Fruit fly (Drosophila melanogaster) whole organism, embryonic: ENCODE results near the gene IntS9.

ENCODE experiments used
- ATbp ChIP-seq: fragments of 200-800 bp; sonication (Bioruptor generic); optimal IDR thresholded peaks from 2 replicates; lab custom pipeline; 2017; ENCODE audit warnings: missing biosample characterization, mild to moderate bottlenecking, missing genetic modification characterization, missing genetic modification reagents
- Atf3 ChIP-seq: fragments of 200-800 bp; sonication (Bioruptor generic); optimal IDR thresholded peaks from 3 replicates; lab custom pipeline; 2016; ENCODE audit warnings: missing biosample characterization, missing genetic modification characterization
- CG10462 ChIP-seq: fragments of 200-800 bp; sonication (Bioruptor generic); optimal IDR thresholded peaks from 2 replicates; lab custom pipeline; 2016; ENCODE audit warnings: missing biosample characterization, missing genetic modification characterization
- CG10654 ChIP-seq: fragments of 200-800 bp; sonication (Bioruptor generic); optimal IDR thresholded peaks from 2 replicates; lab custom pipeline; 2016; ENCODE audit warnings: missing biosample characterization, missing genetic modification characterization
- CG11695 ChIP-seq: fragments of 200-800 bp; sonication (Bioruptor generic); IDR thresholded peaks from 3 replicates; pipeline ENCODE4 v1.3.6; 2022; ENCODE audit warnings: missing biosample characterization, missing genetic modification characterization
- CG12744 ChIP-seq: fragments of 200-800 bp; sonication (Bioruptor generic); optimal IDR thresholded peaks from 2 replicates; lab custom pipeline; 2016; ENCODE audit warnings: missing biosample characterization, missing genetic modification characterization
- CG18764 ChIP-seq: fragments of 200-800 bp; sonication (Bioruptor generic); optimal IDR thresholded peaks from 3 replicates; lab custom pipeline; 2016; ENCODE audit warnings: missing biosample characterization, missing genetic modification characterization
- CG2678 ChIP-seq: fragments of 200-800 bp; sonication (Bioruptor generic); optimal IDR thresholded peaks from 3 replicates; lab custom pipeline; 2019; ENCODE audit warnings: missing biosample characterization, mild to moderate bottlenecking, missing genetic modification characterization, moderate library complexity
- CG30403 ChIP-seq: fragments of 200-800 bp; sonication (Bioruptor generic); optimal IDR thresholded peaks from 3 replicates; lab custom pipeline; 2016; ENCODE audit warnings: missing biosample characterization, missing genetic modification characterization
- CG31388 ChIP-seq: fragments of 200-800 bp; sonication (Bioruptor generic); optimal IDR thresholded peaks from 2 replicates; lab custom pipeline; 2016; ENCODE audit warnings: missing biosample characterization, missing genetic modification characterization
- CG32772 ChIP-seq: fragments of 200-800 bp; sonication (Bioruptor generic); IDR thresholded peaks from 2 replicates; pipeline ENCODE4 v1.3.6; 2022; ENCODE audit warnings: missing biosample characterization, missing genetic modification characterization
- CG33557 ChIP-seq: fragments of 200-800 bp; sonication (Bioruptor generic); optimal IDR thresholded peaks from 2 replicates; lab custom pipeline; 2019; ENCODE audit warnings: missing biosample characterization, mild to moderate bottlenecking, missing genetic modification characterization, moderate library complexity
- CG34224 ChIP-seq: fragments of 200-800 bp; sonication (Bioruptor generic); IDR thresholded peaks from 3 replicates; pipeline ENCODE4 v1.3.6; 2022; ENCODE audit warnings: missing biosample characterization, missing genetic modification characterization; ENCODE audit not compliant: partially characterized antibody
- CG6654 ChIP-seq: fragments of 200-800 bp; sonication (Bioruptor generic); optimal IDR thresholded peaks from 2 replicates; lab custom pipeline; 2017; ENCODE audit warnings: missing biosample characterization, mild to moderate bottlenecking, missing genetic modification characterization
- CG6683 ChIP-seq: fragments of 200-800 bp; sonication (Bioruptor generic); optimal IDR thresholded peaks from 2 replicates; lab custom pipeline; 2017; ENCODE audit warnings: missing biosample characterization, mild to moderate bottlenecking, missing genetic modification characterization, missing genetic modification reagents
- CG6813 ChIP-seq: fragments of 200-800 bp; sonication (Bioruptor generic); optimal IDR thresholded peaks from 2 replicates; lab custom pipeline; 2017; ENCODE audit warnings: missing biosample characterization, missing genetic modification characterization, mild to moderate bottlenecking, moderate library complexity, missing genetic modification reagents
- CG7556 ChIP-seq: fragments of 200-800 bp; sonication (Bioruptor generic); optimal IDR thresholded peaks from 2 replicates; lab custom pipeline; 2017; ENCODE audit warnings: missing biosample characterization, mild to moderate bottlenecking, missing genetic modification characterization
- CG7745 ChIP-seq: fragments of 200-800 bp; sonication (Bioruptor generic); optimal IDR thresholded peaks from 2 replicates; lab custom pipeline; 2018; ENCODE audit warnings: missing biosample characterization, mild to moderate bottlenecking, missing genetic modification characterization, moderate library complexity
- CG8281 ChIP-seq: fragments of 200-800 bp; sonication (Bioruptor generic); optimal IDR thresholded peaks from 2 replicates; lab custom pipeline; 2018; ENCODE audit warnings: missing biosample characterization, mild to moderate bottlenecking, missing genetic modification characterization, moderate library complexity
- CG9797 ChIP-seq: fragments of 200-800 bp; sonication (Bioruptor generic); optimal IDR thresholded peaks from 3 replicates; lab custom pipeline; 2018; ENCODE audit warnings: missing biosample characterization, mild to moderate bottlenecking, missing genetic modification characterization
- Dek ChIP-seq: fragments of 200-800 bp; sonication (Bioruptor generic); optimal IDR thresholded peaks from 3 replicates; lab custom pipeline; 2019; ENCODE audit warnings: missing biosample characterization, mild to moderate bottlenecking, missing genetic modification characterization, moderate library complexity
- Dfd ChIP-seq, 2 experiments: fragments of >200 bp; optimal IDR thresholded peaks; 2 replicates each; lab custom pipeline; 2017; ENCODE audit warnings: missing biosample characterization in 2 of 2, missing genetic modification characterization in 2 of 2
- Dip2 ChIP-seq: fragments of 200-800 bp; sonication (Bioruptor generic); IDR thresholded peaks from 2 replicates; pipeline ENCODE4 v1.3.6; 2022; ENCODE audit warnings: missing biosample characterization, missing genetic modification characterization
- Dip3 ChIP-seq: fragments of 200-800 bp; sonication (Bioruptor generic); optimal IDR thresholded peaks from 3 replicates; lab custom pipeline; 2016; ENCODE audit warnings: missing biosample characterization, missing genetic modification characterization
- Doc3 ChIP-seq: fragments of 200-800 bp; sonication (Bioruptor generic); IDR thresholded peaks from 3 replicates; pipeline ENCODE4 v1.3.6; 2022; ENCODE audit warnings: missing biosample characterization, missing genetic modification characterization; ENCODE audit not compliant: partially characterized antibody
- Ets97D ChIP-seq: fragments of 200-800 bp; sonication (Bioruptor generic); optimal IDR thresholded peaks from 3 replicates; lab custom pipeline; 2016; ENCODE audit warnings: missing biosample characterization, missing genetic modification characterization
- H2.0 ChIP-seq: fragments of 200-800 bp; sonication (Bioruptor generic); IDR thresholded peaks from 2 replicates; pipeline ENCODE4 v1.3.6; 2022; ENCODE audit warnings: missing biosample characterization, missing genetic modification characterization
- Hmx ChIP-seq: fragments of 200-800 bp; sonication (Bioruptor generic); optimal IDR thresholded peaks from 2 replicates; lab custom pipeline; 2016; ENCODE audit warnings: missing biosample characterization, missing genetic modification characterization
- Lpt ChIP-seq: fragments of >200 bp; optimal IDR thresholded peaks from 2 replicates; lab custom pipeline; 2018; ENCODE audit warnings: missing biosample characterization, missing genetic modification characterization
- NFAT ChIP-seq: fragments of 200-800 bp; sonication (Bioruptor generic); IDR thresholded peaks from 2 replicates; pipeline ENCODE4 v1.3.6; 2022; ENCODE audit warnings: missing biosample characterization, missing genetic modification characterization
- Ptx1 ChIP-seq: fragments of 200-800 bp; sonication (Bioruptor generic); IDR thresholded peaks from 2 replicates; pipeline ENCODE4 v1.3.6; 2022; ENCODE audit warnings: missing biosample characterization, missing genetic modification characterization
- Taf1 ChIP-seq: fragments of 200-800 bp; sonication (Bioruptor generic); IDR thresholded peaks from 2 replicates; pipeline ENCODE4 v1.3.6; 2022; ENCODE audit warnings: missing biosample characterization, missing genetic modification characterization
- Tbp ChIP-seq: fragments of >200 bp; optimal IDR thresholded peaks from 2 replicates; lab custom pipeline; 2018; ENCODE audit warnings: missing biosample characterization, missing genetic modification characterization
- ac ChIP-seq: fragments of 200-800 bp; sonication (Bioruptor generic); optimal IDR thresholded peaks from 3 replicates; lab custom pipeline; 2017; ENCODE audit warnings: missing biosample characterization, mild to moderate bottlenecking, missing genetic modification characterization
- cg ChIP-seq: fragments of 200-800 bp; sonication (Bioruptor generic); optimal IDR thresholded peaks from 3 replicates; lab custom pipeline; 2019; ENCODE audit warnings: missing biosample characterization, mild to moderate bottlenecking, missing genetic modification characterization, moderate library complexity
- chn ChIP-seq: fragments of 200-800 bp; sonication (Bioruptor generic); optimal IDR thresholded peaks from 2 replicates; lab custom pipeline; 2016; ENCODE audit warnings: missing biosample characterization, missing genetic modification characterization
- dmrt99B ChIP-seq: fragments of 200-800 bp; sonication (Bioruptor generic); optimal IDR thresholded peaks from 2 replicates; lab custom pipeline; 2018; ENCODE audit warnings: missing biosample characterization, mild to moderate bottlenecking, missing genetic modification characterization, moderate library complexity
- esg ChIP-seq: fragments of 200-800 bp; sonication (Bioruptor generic); conservative IDR thresholded peaks from 2 replicates; pipeline ENCODE4 v1.3.6; 2022; ENCODE audit warnings: missing biosample characterization, missing genetic modification characterization
- h ChIP-seq: fragments of >200 bp; optimal IDR thresholded peaks from 2 replicates; lab custom pipeline; 2017
- hb ChIP-seq: fragments of 200-800 bp; sonication (Bioruptor generic); IDR thresholded peaks from 3 replicates; pipeline ENCODE4 v1.3.6; 2022; ENCODE audit warnings: missing biosample characterization, missing genetic modification characterization; ENCODE audit not compliant: partially characterized antibody
- lola ChIP-seq, 3 experiments: fragments of >200 bp in 2 of 3; fragments of 200-800 bp in 1 of 3; sonication (Bioruptor generic) in 1 of 3; optimal IDR thresholded peaks; 2 replicates each; lab custom pipeline; 2017 to 2019; ENCODE audit warnings: missing biosample characterization in 3 of 3, missing genetic modification characterization in 3 of 3, mild to moderate bottlenecking in 1 of 3, moderate library complexity in 1 of 3
- mam ChIP-seq: fragments of 200-800 bp; sonication (Bioruptor generic); optimal IDR thresholded peaks from 3 replicates; lab custom pipeline; 2016; ENCODE audit warnings: missing biosample characterization, missing genetic modification characterization
- org-1 ChIP-seq: fragments of 200-800 bp; sonication (Bioruptor generic); optimal IDR thresholded peaks from 2 replicates; lab custom pipeline; 2017; ENCODE audit warnings: missing biosample characterization, missing genetic modification characterization
- prd ChIP-seq, 3 experiments: fragments of >200 bp in 2 of 3; fragments of 200-800 bp in 1 of 3; sonication (Bioruptor generic) in 1 of 3; optimal IDR thresholded peaks in 2 of 3; IDR thresholded peaks in 1 of 3; 2 replicates in 2 of 3; 3 replicates in 1 of 3; pipeline versions ENCODE4 v1.3.6 to Lab custom; 2017 to 2022; ENCODE audit warnings: missing biosample characterization in 1 of 3, missing genetic modification characterization in 1 of 3
- pzg ChIP-seq: fragments of 200-800 bp; sonication (Bioruptor generic); optimal IDR thresholded peaks from 3 replicates; lab custom pipeline; 2018; ENCODE audit warnings: missing biosample characterization, mild to moderate bottlenecking, missing genetic modification characterization, moderate library complexity
- sug ChIP-seq: fragments of 200-800 bp; optimal IDR thresholded peaks from 2 replicates; lab custom pipeline; 2019; ENCODE audit warnings: missing biosample characterization, mild to moderate bottlenecking, missing genetic modification characterization, moderate library complexity
- trem ChIP-seq: fragments of 200-800 bp; optimal IDR thresholded peaks from 3 replicates; lab custom pipeline; 2019; ENCODE audit warnings: missing biosample characterization, mild to moderate bottlenecking, missing genetic modification characterization, moderate library complexity
- wdn ChIP-seq: fragments of 200-800 bp; sonication (Bioruptor generic); IDR thresholded peaks from 2 replicates; pipeline ENCODE4 v1.3.6; 2022; ENCODE audit warnings: missing biosample characterization, missing genetic modification characterization
- yki ChIP-seq: fragments of >200 bp; optimal IDR thresholded peaks from 3 replicates; lab custom pipeline; 2018

Gene IntS9

dm6 chr3L:16113607-16114337 lies 8.3 kb upstream of the IntS9 start (continued):
- TF ChIP-seq lola (GFP tag; optimal IDR thresholded peaks at IDR 0.05; lab: Kevin White, UChicago) = peak in 1 of 3 experiments; percentile 66
- peak; percentile 84 for TF ChIP-seq sug (tag; lab: Kevin White, UChicago)
- TF ChIP-seq esg (GFP tag; lab: Robert Waterston, UW) = peak; percentile 75
- TF ChIP-seq CG30403 (GFP tag; lab: Kevin White, UChicago) = peak; percentile 90
- peak; percentile 76 for TF ChIP-seq CG6683
- peak; percentile 65 for TF ChIP-seq CG18764 (GFP tag; lab: Kevin White, UChicago)
- TF ChIP-seq cg (GFP tag; lab: Kevin White, UChicago) = peak; percentile 81
- no peak for TF ChIP-seq yki (lab: Kevin White, UChicago)
- peak; percentile 67 for TF ChIP-seq H2.0
- no peak for TF ChIP-seq Tbp (GFP tag; lab: Kevin White, UChicago)
- TF ChIP-seq CG7745 = no peak
- no peak; the same call in 2 of the 3 replicates for TF ChIP-seq CG11695 (GFP tag; lab: Robert Waterston, UW)
- TF ChIP-seq Dek (tag; lab: Kevin White, UChicago) = peak; percentile 78
- peak; percentile 86 for TF ChIP-seq CG7556
- no peak for TF ChIP-seq CG8281 (tag; lab: Kevin White, UChicago)
- TF ChIP-seq hb (GFP tag; lab: Robert Waterston, UW) = no peak
- peak; percentile 61 for TF ChIP-seq CG12744 (GFP tag; lab: Kevin White, UChicago)
- peak; percentile 92 for TF ChIP-seq Ets97D
- peak; percentile 76 for TF ChIP-seq org-1 (GFP tag; lab: Kevin White, UChicago)
- TF ChIP-seq Hmx = peak; percentile 68
- no peak for TF ChIP-seq prd (optimal IDR thresholded peaks at IDR 0.05; lab: Kevin White, UChicago)
- peak; percentile 82 for TF ChIP-seq prd (GFP tag; IDR thresholded peaks at IDR 0.05; lab: Robert Waterston, UW)
- TF ChIP-seq mam = peak; percentile 91
- TF ChIP-seq pzg (GFP tag; lab: Kevin White, UChicago) = peak; percentile 86
- no peak for TF ChIP-seq ac (GFP tag; lab: Kevin White, UChicago)
- TF ChIP-seq ATbp (GFP tag; lab: Kevin White, UChicago) = no peak
- peak; percentile 48; the same call in 1 of the 3 replicates for TF ChIP-seq Doc3 (GFP tag; lab: Robert Waterston, UW)
- TF ChIP-seq CG6654 (GFP tag; lab: Kevin White, UChicago) = no peak
- TF ChIP-seq CG10654 (GFP tag; lab: Kevin White, UChicago) = peak; percentile 77
- TF ChIP-seq Dip2 (GFP tag; lab: Robert Waterston, UW) = no peak
- peak; percentile 49 for TF ChIP-seq CG33557 (GFP tag; lab: Kevin White, UChicago)
- TF ChIP-seq CG9797 (GFP tag; lab: Kevin White, UChicago) = no peak
- TF ChIP-seq CG2678 (tag; lab: Kevin White, UChicago) = no peak
- no peak for TF ChIP-seq CG31388
- peak; percentile 80 for TF ChIP-seq CG32772 (GFP tag; lab: Robert Waterston, UW)
- TF ChIP-seq Dfd (GFP tag; optimal IDR thresholded peaks at IDR 0.05; lab: Kevin White, UChicago) = no peak
- TF ChIP-seq wdn (GFP tag; lab: Robert Waterston, UW) = no peak
- TF ChIP-seq CG10462 = peak; percentile 33
- peak; percentile 22; the same call in 1 of the 2 replicates for TF ChIP-seq Taf1 (GFP tag; lab: Robert Waterston, UW)
- peak; percentile 53 for TF ChIP-seq CG34224
- TF ChIP-seq CG6813 (GFP tag; lab: Kevin White, UChicago) = peak; percentile 76
- TF ChIP-seq Dip3 (GFP tag; lab: Kevin White, UChicago) = peak; percentile 86
- TF ChIP-seq chn (GFP tag; lab: Kevin White, UChicago) = peak; percentile 83
- no peak for TF ChIP-seq h (lab: Kevin White, UChicago)
- no peak for TF ChIP-seq Lpt (GFP tag; lab: Kevin White, UChicago)
- TF ChIP-seq dmrt99B (tag; lab: Kevin White, UChicago) = no peak
- peak; percentile 48 for TF ChIP-seq Atf3
- peak; percentile 59 for TF ChIP-seq trem (tag; lab: Kevin White, UChicago)
- TF ChIP-seq Ptx1 (GFP tag; lab: Robert Waterston, UW) = peak; percentile 79
- peak; percentile 69 for TF ChIP-seq NFAT (GFP tag; lab: Robert Waterston, UW)
